Worm (Caenorhabditis elegans) whole organism, midembryonic: ENCODE results near the gene T21C12.4.

Experiments used
- T22C8.4 ChIP-seq: fragments of 200-800 bp; sonication (Bioruptor generic); IDR thresholded peaks from 2 replicates; pipeline ENCODE4 v1.3.6; 2022; ENCODE audit warnings: missing genetic modification characterization, missing compliant biosample characterization
- flt-1 ChIP-seq: fragments of 200-800 bp; sonication (Bioruptor generic); IDR thresholded peaks from 2 replicates; pipeline ENCODE4 v1.3.6; 2022; ENCODE audit warnings: missing genetic modification characterization, missing compliant biosample characterization
- klf-2 ChIP-seq: fragments of 200-800 bp; sonication (Bioruptor generic); conservative IDR thresholded peaks from 2 replicates; pipeline ENCODE4 v1.3.6; 2022; ENCODE audit warnings: missing genetic modification reagents, missing genetic modification characterization, missing compliant biosample characterization
- med-1 ChIP-seq: sonication (generic microtip); optimal IDR thresholded peaks from 2 replicates; lab custom pipeline; 2017; ENCODE audit warnings: missing genetic modification characterization, mild to moderate bottlenecking, missing compliant biosample characterization, antibody characterized with exemption, missing genetic modification reagents; ENCODE audit not compliant: insufficient read depth
- ztf-29 ChIP-seq: fragments of 200-800 bp; sonication (Bioruptor generic); IDR thresholded peaks from 2 replicates; pipeline ENCODE4 v1.3.6; 2022; ENCODE audit warnings: missing genetic modification reagents, missing genetic modification characterization, missing compliant biosample characterization

ce11 chrIII:10569246-10569645, 11.4 kb upstream of the T21C12.4 start:
- TF ChIP-seq T22C8.4 (GFP tag; lab: Robert Waterston, UW) (no peak), med-1 (no peak), klf-2 (no peak), flt-1 (GFP tag; lab: Robert Waterston, UW) (no peak), ztf-29 (GFP tag; lab: Robert Waterston, UW) (no peak)
